Worm (Caenorhabditis elegans) whole organism, early embryonic: ENCODE results near the gene C32B5.18.
"Not testable (repeated sequence)": the region's sequence is repeated elsewhere in the genome, so short reads cannot be mapped to it uniquely, and the experiment has no call there.

Experiments used
- B0310.2 ChIP-seq: sonication (generic microtip); optimal IDR thresholded peaks from 2 replicates; lab custom pipeline; 2016; ENCODE audit warnings: mild to moderate bottlenecking, missing genetic modification characterization, missing compliant biosample characterization
- F13C5.2 ChIP-seq: sonication (generic microtip); optimal IDR thresholded peaks from 2 replicates; lab custom pipeline; 2017; ENCODE audit warnings: mild to moderate bottlenecking, missing genetic modification characterization, inconsistent platforms, missing compliant biosample characterization
- aly-1 ChIP-seq: sonication (generic microtip); optimal IDR thresholded peaks from 2 replicates; lab custom pipeline; 2016; ENCODE audit warnings: missing genetic modification characterization, missing compliant biosample characterization
- ama-1 ChIP-seq: fragments of 150-350 bp; optimal IDR thresholded peaks from 2 replicates; lab custom pipeline; 2014
- ceh-13 ChIP-seq: fragments of 200-800 bp; sonication (Bioruptor generic); optimal IDR thresholded peaks from 2 replicates; lab custom pipeline; 2018; ENCODE audit warnings: mild to moderate bottlenecking, missing genetic modification characterization, missing compliant biosample characterization
- hmg-4 ChIP-seq: fragments of 200-800 bp; sonication (Bioruptor generic); optimal IDR thresholded peaks from 2 replicates; lab custom pipeline; 2018; ENCODE audit warnings: mild to moderate bottlenecking, missing genetic modification characterization, missing compliant biosample characterization
- hnd-1 ChIP-seq: sonication (generic microtip); optimal IDR thresholded peaks from 2 replicates; lab custom pipeline; 2016; ENCODE audit warnings: missing genetic modification characterization, missing compliant biosample characterization
- pes-1 ChIP-seq: fragments of 200-800 bp; sonication (Bioruptor generic); IDR thresholded peaks from 2 replicates; pipeline ENCODE4 v1.3.6; 2022; ENCODE audit warnings: missing genetic modification reagents, missing genetic modification characterization, missing compliant biosample characterization
- scrt-1 ChIP-seq: fragments of 200-800 bp; sonication (Bioruptor generic); IDR thresholded peaks from 2 replicates; pipeline ENCODE4 v1.3.6; 2022; ENCODE audit warnings: missing genetic modification characterization, missing compliant biosample characterization
- sea-1 ChIP-seq: fragments of 200-800 bp; sonication (Bioruptor generic); conservative IDR thresholded peaks from 2 replicates; pipeline ENCODE4 v1.3.6; 2022; ENCODE audit warnings: missing genetic modification characterization, missing compliant biosample characterization
- tra-4 ChIP-seq: sonication (generic microtip); optimal IDR thresholded peaks from 2 replicates; lab custom pipeline; 2017; ENCODE audit warnings: missing genetic modification characterization, missing compliant biosample characterization

C32B5.18 gene

ce11 chrII:991300-991699 is 31.0 kb downstream of the C32B5.18 start, which contains the start of gene fbxc-42:
TSS of gene fbxc-42 (plus strand) at chrII:991600.
- TF ChIP-seq tra-4 (tag; lab: Kevin White, UChicago) (no peak), hnd-1 (tag; lab: Kevin White, UChicago) (no peak), pes-1 (no peak), F13C5.2 (tag; lab: Kevin White, UChicago) (no peak)

ce11 chrII:994231-994630 is 33.9 kb downstream of the C32B5.18 start, which contains the start of gene F45D11.7:
TSS of gene F45D11.7 (plus strand) at chrII:994531.
- not testable (repeated sequence) for TF ChIP-seq hmg-4 (GFP tag; lab: Kevin White, UChicago); ceh-13 (GFP tag; lab: Kevin White, UChicago); sea-1 (GFP tag; lab: Robert Waterston, UW)

ce11 chrII:996112-996511 is 35.8 kb downstream of the C32B5.18 start, which contains the start of gene F45D11.11:
TSS of gene F45D11.11 (minus strand) at chrII:996212.
- not testable (repeated sequence) for TF ChIP-seq hmg-4 (GFP tag; lab: Kevin White, UChicago); aly-1 (tag; lab: Kevin White, UChicago); ama-1 (lab: Kevin White, UChicago)

DNA sequence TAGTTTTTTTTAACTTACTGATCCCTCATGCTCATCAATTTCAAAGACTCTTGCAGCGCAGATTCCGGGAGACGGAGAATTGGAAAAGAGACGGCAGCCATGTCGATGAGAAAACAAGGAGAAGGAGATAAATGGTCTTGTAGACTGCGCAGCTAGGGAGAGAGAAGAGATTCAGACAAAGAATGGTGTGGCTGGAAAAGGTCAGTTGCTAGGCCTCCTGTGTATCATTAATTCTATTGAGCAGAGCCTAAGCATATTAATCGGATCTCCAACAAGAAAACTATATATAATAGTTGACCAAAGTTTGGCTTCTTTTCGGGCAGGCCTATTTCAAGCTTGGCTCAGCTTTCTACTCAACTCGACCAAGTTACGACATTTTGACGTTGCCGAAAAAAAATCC is 39.2 kb downstream of the C32B5.18 start, which contains the start of gene fbxb-29:
Gene fbxb-29, minus strand, starts transcription at position 101 of the 400 bp plus-strand sequence.
- TF ChIP-seq sea-1 (GFP tag; lab: Robert Waterston, UW) (no peak), aly-1 (tag; lab: Kevin White, UChicago) (no peak)

DNA sequence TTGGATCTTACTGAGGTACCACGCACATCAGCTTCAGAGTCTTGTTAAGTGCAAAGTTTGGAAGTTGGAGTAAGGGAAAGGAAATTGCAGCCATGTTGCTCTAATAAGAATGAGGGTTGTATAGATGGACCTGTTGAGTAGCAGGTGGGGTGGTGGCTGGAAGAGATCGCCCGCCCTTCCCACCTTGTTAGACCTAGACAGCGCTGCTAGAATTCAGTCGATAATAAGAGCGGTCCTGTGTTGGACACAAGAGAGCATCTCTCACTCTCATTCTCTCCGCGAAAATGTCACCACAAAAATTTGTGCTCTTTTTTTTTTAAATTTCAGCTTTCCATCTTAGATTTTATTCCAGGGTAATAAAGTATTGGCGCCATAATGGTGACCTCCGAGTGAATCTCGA is 41.0 kb downstream of the C32B5.18 start, which contains the start of the genes fbxb-30 and F45D11.5:
Gene fbxb-30, minus strand, starts transcription at position 101 of the 400 bp plus-strand sequence.
Gene F45D11.5, plus strand, starts transcription at position 352 of the 400 bp plus-strand sequence.
- no peak for TF ChIP-seq B0310.2
- no peak for TF ChIP-seq ceh-13 (GFP tag; lab: Kevin White, UChicago)
- no peak for TF ChIP-seq ama-1 (lab: Kevin White, UChicago)
- TF ChIP-seq scrt-1: no peak

ce11 chrII:1006375-1006774 is 46.1 kb downstream of the C32B5.18 start, which contains the start of gene F45D11.14:
TSS of gene F45D11.14 (minus strand) at chrII:1006475.
- not testable (repeated sequence) for TF ChIP-seq B0310.2; scrt-1; tra-4 (tag; lab: Kevin White, UChicago)
